Fruit fly (Drosophila melanogaster): ENCODE data around the gene UQCR-14L.

UQCR-14L gene

dm6 chr3R:28323718-28324350 lies 30.0 kb downstream of the UQCR-14L start:
- TF ChIP-seq psq (optimal IDR thresholded peaks at IDR 0.05) = no peak
- no peak for TF ChIP-seq insv (optimal IDR thresholded peaks at IDR 0.05)
- TF ChIP-seq ttk (optimal IDR thresholded peaks at IDR 0.05) = no peak
- no peak for TF ChIP-seq h (optimal IDR thresholded peaks at IDR 0.05)
- no peak for TF ChIP-seq Myc (optimal IDR thresholded peaks at IDR 0.05)
- no peak for TF ChIP-seq Sin3A (optimal IDR thresholded peaks at IDR 0.05)

- TF ChIP-seq ttk (optimal IDR thresholded peaks at IDR 0.05) (no peak), insv (optimal IDR thresholded peaks at IDR 0.05) (no peak), h (optimal IDR thresholded peaks at IDR 0.05) (no peak), psq (optimal IDR thresholded peaks at IDR 0.05) (no peak), Sin3A (optimal IDR thresholded peaks at IDR 0.05) (no peak), Myc (optimal IDR thresholded peaks at IDR 0.05) (no peak)
These were observed 31.0 kb downstream of the UQCR-14L start for dm6 chr3R:28324834-28325233.

- TF ChIP-seq insv (optimal IDR thresholded peaks at IDR 0.05) (no peak), Sin3A (optimal IDR thresholded peaks at IDR 0.05) (no peak), h (optimal IDR thresholded peaks at IDR 0.05) (no peak)
These were observed 31.6 kb downstream of the UQCR-14L start for dm6 chr3R:28325415-28325814.

dm6 chr3R:28326150-28326965 lies 32.5 kb downstream of the UQCR-14L start:
- no peak for TF ChIP-seq ttk (optimal IDR thresholded peaks at IDR 0.05)
- TF ChIP-seq Myc (optimal IDR thresholded peaks at IDR 0.05) = no peak
- no peak for TF ChIP-seq Sin3A (optimal IDR thresholded peaks at IDR 0.05)
- TF ChIP-seq h (optimal IDR thresholded peaks at IDR 0.05) = no peak
- no peak for TF ChIP-seq psq (optimal IDR thresholded peaks at IDR 0.05)
- TF ChIP-seq insv (optimal IDR thresholded peaks at IDR 0.05) = no peak

dm6 chr3R:28327132-28327531 lies 33.3 kb downstream of the UQCR-14L start:
- TF ChIP-seq Sin3A (optimal IDR thresholded peaks at IDR 0.05) (no peak), Myc (optimal IDR thresholded peaks at IDR 0.05) (no peak), psq (optimal IDR thresholded peaks at IDR 0.05) (no peak), insv (optimal IDR thresholded peaks at IDR 0.05) (no peak), ttk (optimal IDR thresholded peaks at IDR 0.05) (no peak), h (optimal IDR thresholded peaks at IDR 0.05) (no peak)

dm6 chr3R:28327709-28328467 lies 34.0 kb downstream of the UQCR-14L start:
- TF ChIP-seq insv (optimal IDR thresholded peaks at IDR 0.05) (no peak), h (optimal IDR thresholded peaks at IDR 0.05) (no peak), Myc (optimal IDR thresholded peaks at IDR 0.05) (no peak), ttk (optimal IDR thresholded peaks at IDR 0.05) (no peak), psq (optimal IDR thresholded peaks at IDR 0.05) (no peak), Sin3A (optimal IDR thresholded peaks at IDR 0.05) (no peak)

dm6 chr3R:28328780-28329546 lies 35.1 kb downstream of the UQCR-14L start:
- TF ChIP-seq ttk (optimal IDR thresholded peaks at IDR 0.05) (no peak), Sin3A (optimal IDR thresholded peaks at IDR 0.05) (no peak), insv (optimal IDR thresholded peaks at IDR 0.05) (no peak), Myc (optimal IDR thresholded peaks at IDR 0.05) (no peak)

- TF ChIP-seq h (optimal IDR thresholded peaks at IDR 0.05) (no peak), ttk (optimal IDR thresholded peaks at IDR 0.05) (no peak), Myc (optimal IDR thresholded peaks at IDR 0.05) (no peak), psq (optimal IDR thresholded peaks at IDR 0.05) (no peak), Sin3A (optimal IDR thresholded peaks at IDR 0.05) (no peak), insv (optimal IDR thresholded peaks at IDR 0.05) (no peak)
These were observed 36.6 kb downstream of the UQCR-14L start for dm6 chr3R:28330266-28331125.

- TF ChIP-seq Sin3A (optimal IDR thresholded peaks at IDR 0.05) (no peak), psq (optimal IDR thresholded peaks at IDR 0.05) (no peak), Myc (optimal IDR thresholded peaks at IDR 0.05) (no peak), h (optimal IDR thresholded peaks at IDR 0.05) (no peak), insv (optimal IDR thresholded peaks at IDR 0.05) (no peak), ttk (optimal IDR thresholded peaks at IDR 0.05) (no peak)
These were observed 37.3 kb downstream of the UQCR-14L start for dm6 chr3R:28331126-28331490.

- TF ChIP-seq h (optimal IDR thresholded peaks at IDR 0.05) (no peak), Myc (optimal IDR thresholded peaks at IDR 0.05) (no peak), insv (optimal IDR thresholded peaks at IDR 0.05) (no peak), Sin3A (optimal IDR thresholded peaks at IDR 0.05) (no peak), ttk (optimal IDR thresholded peaks at IDR 0.05) (no peak), psq (optimal IDR thresholded peaks at IDR 0.05) (no peak)
These were observed 38.4 kb downstream of the UQCR-14L start for dm6 chr3R:28332137-28332671.

Measured in Kc167 (cell line).